Fruit fly (Drosophila melanogaster): ENCODE data around the gene CG17493.

The CG17493 gene

DNA sequence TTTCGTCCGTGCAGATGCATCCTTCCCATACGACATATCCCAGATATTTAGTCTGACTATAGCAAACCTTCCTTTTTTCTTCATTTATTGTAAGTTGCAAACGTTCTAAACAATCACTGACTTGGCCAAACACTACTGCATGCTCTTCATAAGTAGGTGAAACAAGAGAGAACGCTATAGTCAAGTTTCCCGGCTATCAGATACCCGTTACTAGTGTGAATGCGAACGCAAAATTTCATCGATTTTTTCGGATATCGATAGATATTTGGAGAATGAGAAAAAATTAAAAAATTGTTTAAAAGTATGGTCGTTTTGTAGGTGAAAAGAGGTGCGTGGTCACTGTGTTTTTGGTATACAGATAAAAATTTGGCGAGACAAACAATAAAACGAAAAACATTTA lies 19.7 kb downstream of the CG17493 start (continued):
- 0 out of 3 replicates have a peak, but pooled peaks have one; percentile 31 for TF ChIP-seq hb (GFP tag; IDR thresholded peaks at IDR 0.05; ENCODE audit: partially characterized antibody)
- TF ChIP-seq Lim3 (GFP tag; IDR thresholded peaks at IDR 0.05): no peak
- peak; percentile 40; the same call in 1 of the 2 replicates for TF ChIP-seq nerfin-2 (GFP tag; IDR thresholded peaks at IDR 0.05; ENCODE audit: partially characterized antibody)
- no peak for TF ChIP-seq crol (GFP tag; IDR thresholded peaks at IDR 0.05)

DNA sequence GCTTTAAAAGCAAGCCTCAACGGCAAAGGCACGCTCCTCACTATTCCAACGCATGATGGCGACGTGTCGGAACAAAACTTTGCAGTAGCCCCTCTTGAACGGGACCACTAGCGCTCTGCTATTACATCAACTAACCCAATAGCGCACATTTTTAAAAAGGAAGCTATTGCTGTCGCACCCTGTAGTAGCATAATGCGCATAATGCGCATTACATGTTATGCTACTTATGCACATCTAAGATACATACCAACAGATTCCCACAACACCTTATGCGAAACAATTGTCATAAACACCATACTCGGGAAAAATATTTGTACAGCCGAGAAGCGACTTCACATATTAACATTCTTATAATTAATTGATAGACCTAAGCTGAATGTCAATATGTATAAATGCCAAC lies 20.2 kb downstream of the CG17493 start:
- TF ChIP-seq CG1024 (GFP tag; IDR thresholded peaks at IDR 0.05) (peak; percentile 81), Lhr (GFP tag; optimal IDR thresholded peaks at IDR 0.05) (peak; percentile 6), CG12391 (tag; optimal IDR thresholded peaks at IDR 0.05) (no peak), ind (GFP tag; optimal IDR thresholded peaks at IDR 0.05) (no peak), Awh (GFP tag; IDR thresholded peaks at IDR 0.05) (no peak), CG30020 (tag; optimal IDR thresholded peaks at IDR 0.05) (peak; percentile 90), Bgb (GFP tag; IDR thresholded peaks at IDR 0.05; ENCODE audit: partially characterized antibody) (no peak), CG1603 (tag; optimal IDR thresholded peaks at IDR 0.05) (peak; percentile 67), ap (GFP tag; IDR thresholded peaks at IDR 0.05) (no peak), C15 (GFP tag; IDR thresholded peaks at IDR 0.05) (no peak), Hr51 (GFP tag; optimal IDR thresholded peaks at IDR 0.05) (no peak), Pdp1 (GFP tag; optimal IDR thresholded peaks at IDR 0.05) (peak in 1 of 2 experiments; percentile 9), ssp (GFP tag; IDR thresholded peaks at IDR 0.05) (peak; percentile 94)

DNA sequence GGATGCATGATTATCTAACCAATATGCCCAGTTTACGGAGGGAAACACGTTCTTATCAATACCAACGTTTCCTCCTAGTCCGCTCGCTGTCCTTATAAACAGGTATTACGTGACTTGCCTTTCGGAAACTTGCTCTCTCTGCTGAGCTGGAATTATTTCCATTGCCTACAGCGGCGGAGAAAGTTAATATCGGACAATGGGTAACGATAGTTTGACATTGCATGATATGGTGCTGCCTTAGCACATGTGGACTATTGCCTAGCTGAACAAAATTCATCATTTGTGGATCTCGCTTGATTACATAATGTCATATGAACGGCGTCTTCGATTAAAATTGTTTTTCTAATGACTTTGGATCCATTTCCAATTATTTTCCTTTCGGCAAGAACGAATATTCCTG lies 24.4 kb downstream of the CG17493 start:
- no peak for TF ChIP-seq Opbp (GFP tag; IDR thresholded peaks at IDR 0.05; ENCODE audit: partially characterized antibody)
- TF ChIP-seq CG1024 (GFP tag; IDR thresholded peaks at IDR 0.05): peak; percentile 70
- peak; percentile 25 for TF ChIP-seq CG17802 (tag; optimal IDR thresholded peaks at IDR 0.05)
- TF ChIP-seq stwl (tag; optimal IDR thresholded peaks at IDR 0.05): no peak
- TF ChIP-seq Gsc (GFP tag; IDR thresholded peaks at IDR 0.05): no peak
- no peak for TF ChIP-seq h (optimal IDR thresholded peaks at IDR 0.05)
- peak; percentile 32 for TF ChIP-seq BEAF-32 (GFP tag; optimal IDR thresholded peaks at IDR 0.05)
- TF ChIP-seq Lhr (GFP tag; optimal IDR thresholded peaks at IDR 0.05): peak; percentile 20
- no peak for TF ChIP-seq chm (GFP tag; IDR thresholded peaks at IDR 0.05)
- TF ChIP-seq CG5245 (GFP tag; optimal IDR thresholded peaks at IDR 0.05): no peak
- TF ChIP-seq CG11723 (GFP tag; optimal IDR thresholded peaks at IDR 0.05): peak; percentile 68
- no peak for TF ChIP-seq Drgx (GFP tag; IDR thresholded peaks at IDR 0.05)
- TF ChIP-seq ssp (GFP tag; IDR thresholded peaks at IDR 0.05): peak; percentile 58
- TF ChIP-seq corto (GFP tag; optimal IDR thresholded peaks at IDR 0.05): no peak
- TF ChIP-seq caup (GFP tag; optimal IDR thresholded peaks at IDR 0.05; ENCODE audit: severe bottlenecking): no peak
- peak; percentile 45 for TF ChIP-seq CG8290 (GFP tag; optimal IDR thresholded peaks at IDR 0.05)
- TF ChIP-seq CG8290 (tag; optimal IDR thresholded peaks at IDR 0.05): no peak
- peak; percentile 98 for TF ChIP-seq CG1603 (tag; optimal IDR thresholded peaks at IDR 0.05)
- TF ChIP-seq CG30020 (tag; optimal IDR thresholded peaks at IDR 0.05): peak; percentile 93
- no peak for TF ChIP-seq Myb (GFP tag; optimal IDR thresholded peaks at IDR 0.05)
- no peak for TF ChIP-seq prd (optimal IDR thresholded peaks at IDR 0.05)
- TF ChIP-seq prd (GFP tag; IDR thresholded peaks at IDR 0.05): no peak
- TF ChIP-seq bowl (GFP tag; IDR thresholded peaks at IDR 0.05): no peak

DNA sequence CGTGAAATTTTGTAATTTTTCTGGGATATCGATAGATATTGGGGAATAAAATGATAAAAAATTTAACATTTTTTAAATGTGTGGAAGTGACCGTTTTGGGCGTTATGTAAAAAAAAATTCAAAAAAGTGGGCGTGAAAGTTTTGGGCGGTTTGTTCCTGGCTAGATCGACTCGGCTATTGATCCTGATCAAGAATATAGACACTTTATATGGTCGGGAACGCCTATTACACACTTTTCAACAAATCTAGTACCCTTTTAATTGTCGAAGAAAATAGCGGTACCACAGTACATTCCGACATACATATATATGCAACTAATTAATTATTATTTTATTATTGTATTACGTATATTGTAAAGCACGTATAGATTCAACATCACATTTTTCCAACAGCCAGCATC lies 25.5 kb downstream of the CG17493 start:
- TF ChIP-seq CG7745 (tag; optimal IDR thresholded peaks at IDR 0.05) (no peak), CG10654 (GFP tag; optimal IDR thresholded peaks at IDR 0.05) (no peak), CG8944 (GFP tag; optimal IDR thresholded peaks at IDR 0.05) (no peak), en (GFP tag; optimal IDR thresholded peaks at IDR 0.05) (no peak), pros (GFP tag; optimal IDR thresholded peaks at IDR 0.05) (no peak), ssp (GFP tag; IDR thresholded peaks at IDR 0.05) (peak; percentile 79), HHEX (GFP tag; optimal IDR thresholded peaks at IDR 0.05) (no peak), Awh (GFP tag; IDR thresholded peaks at IDR 0.05) (no peak), CG30020 (tag; optimal IDR thresholded peaks at IDR 0.05) (peak; percentile 83), Mes4 (GFP tag; optimal IDR thresholded peaks at IDR 0.05) (no peak), D19A (tag; optimal IDR thresholded peaks at IDR 0.05) (no peak), fd64A (GFP tag; optimal IDR thresholded peaks at IDR 0.05) (no peak), sisA (GFP tag; IDR thresholded peaks at IDR 0.05) (no peak), CG10321 (GFP tag; IDR thresholded peaks at IDR 0.05) (no peak), CG8388 (GFP tag; optimal IDR thresholded peaks at IDR 0.05) (no peak), CG12942 (GFP tag; optimal IDR thresholded peaks at IDR 0.05) (no peak)
